In genomic region chrV:20422738-20423137, ce11 we compare ENCODE assay signal across 1 worm cellular context.
TF ChIP-seq lines count a peak whose summit lies in the region.

No protein-coding gene starts in this region.

TF ChIP-seq in whole organism, L1 larva, 84 proteins besides CTCF, POLR2A, EP300 and RAD21 (continued from another document):
- TF ChIP-seq nhr-85 (tag; lab: Kevin White, UChicago) = peak; percentile 89
- TF ChIP-seq tlp-1 (tag; optimal IDR thresholded peaks at IDR 0.05; lab: Kevin White, UChicago) = no peak
- peak in 2 of 3 experiments; percentile 5 to 35 for TF ChIP-seq dpl-1 (GFP tag; optimal IDR thresholded peaks at IDR 0.05; lab: Kevin White, UChicago)
- peak in 1 of 3 experiments; percentile 4 for TF ChIP-seq ceh-82 (tag; optimal IDR thresholded peaks at IDR 0.05; lab: Kevin White, UChicago)
- TF ChIP-seq C16A3.4 (tag; optimal IDR thresholded peaks at IDR 0.05; lab: Kevin White, UChicago) = peak; percentile 23
